Fruit fly (Drosophila melanogaster) ovary, adult (tissue): ENCODE measurements around the gene PIG-Wb.

ENCODE experiments used
- CG17801 ChIP-seq: fragments of 200-800 bp; optimal IDR thresholded peaks from 2 replicates; lab custom pipeline; 2019; ENCODE audit warnings: missing biosample characterization, mild to moderate bottlenecking, missing genetic modification characterization, moderate library complexity; ENCODE audit not compliant: partially characterized antibody

PIG-Wb gene

DNA sequence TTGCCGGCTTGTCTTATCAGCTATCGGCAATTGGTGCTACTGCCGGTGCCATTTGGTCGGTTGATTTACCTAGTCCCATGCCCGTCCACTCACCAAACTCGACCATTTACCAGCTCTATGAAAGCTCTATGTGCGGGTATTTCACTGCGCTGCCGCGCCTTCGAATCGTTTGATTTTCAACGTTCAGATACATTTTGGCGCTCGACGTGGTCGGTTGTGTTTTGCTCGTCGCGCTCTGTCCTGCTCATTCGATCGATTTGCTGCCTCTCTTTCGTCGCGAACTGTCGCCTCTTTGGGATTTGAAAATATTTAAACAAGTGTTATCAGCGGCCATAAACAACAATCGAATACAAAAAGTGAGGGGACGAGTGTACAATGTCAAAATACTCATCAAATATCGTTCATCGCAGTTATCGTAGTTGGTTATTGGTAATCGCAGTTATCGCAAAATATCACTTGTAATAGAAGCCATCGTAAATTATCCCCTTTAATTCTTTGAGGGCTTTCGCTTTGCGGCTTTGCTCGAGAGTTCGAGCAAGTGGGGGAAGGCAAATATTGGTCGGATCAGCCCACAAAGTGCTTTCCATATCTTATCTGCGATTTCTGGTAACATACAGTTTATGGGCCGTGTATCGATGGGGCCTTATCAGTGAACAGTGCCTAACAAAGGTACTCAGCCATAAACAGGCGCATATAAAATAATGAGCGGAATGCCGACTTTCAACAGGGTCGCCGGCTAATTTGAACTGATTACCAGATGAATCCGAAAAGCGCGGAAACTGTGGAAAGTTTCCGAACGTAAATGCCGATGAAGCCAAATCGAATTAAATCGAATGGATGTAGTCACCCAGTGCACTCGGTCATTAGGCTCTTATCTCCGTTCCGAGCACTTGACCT is 4.0 kb upstream of the PIG-Wb start:
- no peak for TF ChIP-seq CG17801

dm6 chr3L:1741107-1741506 is 3.2 kb upstream of the PIG-Wb start:
- TF ChIP-seq CG17801 = no peak

dm6 chr3L:1740129-1740975 is 2.4 kb upstream of the PIG-Wb start:
- TF ChIP-seq CG17801 = no peak

DNA sequence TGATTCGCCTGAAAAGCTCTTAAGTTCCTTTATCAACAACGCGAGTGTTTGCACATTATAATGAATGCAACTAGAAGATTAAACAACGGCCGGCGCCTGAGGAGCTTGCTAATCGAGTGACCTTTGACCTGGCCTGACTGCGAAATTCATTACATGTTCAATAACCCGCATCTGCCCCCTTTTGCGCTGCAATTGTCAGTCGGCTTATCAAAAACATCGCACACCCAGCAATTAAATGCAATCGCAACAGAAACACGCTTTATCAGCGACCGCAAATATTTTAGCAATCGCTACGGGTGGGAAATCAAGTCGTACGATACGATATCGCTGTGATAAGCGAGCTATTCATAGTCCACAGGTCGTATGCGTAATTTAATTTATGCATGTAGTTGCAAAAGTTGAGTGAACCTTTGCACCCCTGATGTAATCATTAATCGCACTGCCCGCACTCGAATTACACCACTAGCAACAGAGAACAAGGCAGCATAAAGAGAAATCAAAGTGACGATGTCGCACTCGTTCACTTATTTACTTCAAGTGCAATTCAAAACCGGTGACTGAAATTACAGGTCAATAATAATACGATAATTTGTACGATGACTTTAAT is 1.7 kb upstream of the PIG-Wb start:
- TF ChIP-seq CG17801 = peak; percentile 3

- TF ChIP-seq CG17801 = no peak
These were observed 746 bp upstream of the PIG-Wb start, which contains the start of gene Gk2 for dm6 chr3L:1738375-1739328. Gene Gk2, plus strand, starts transcription at chr3L:1738407.

- no peak for TF ChIP-seq CG17801
These were observed 2.3 kb downstream of the PIG-Wb start, which contains the start of gene Oseg4 for dm6 chr3L:1735603-1736002. Gene Oseg4, minus strand, starts transcription at chr3L:1735767.

DNA sequence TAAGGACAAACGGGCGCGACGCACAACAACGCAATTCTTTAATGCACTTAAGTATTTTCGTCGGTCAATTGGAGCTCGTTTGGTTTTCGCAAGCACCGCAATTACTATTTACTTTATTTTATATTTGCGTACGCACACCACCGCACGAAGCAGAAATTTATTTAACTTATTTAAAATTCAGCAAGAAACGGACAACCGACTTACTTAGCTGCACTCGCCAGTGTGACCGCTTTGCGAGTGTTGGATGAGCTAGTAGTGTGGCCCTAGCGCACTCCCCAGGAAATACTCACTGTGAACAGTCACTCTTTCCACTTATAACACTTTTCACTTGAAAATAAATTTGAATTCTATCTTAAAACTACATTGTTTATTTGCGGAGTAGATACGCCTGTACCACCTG is 7.0 kb downstream of the PIG-Wb start, which contains the start of gene drpr:
Gene drpr (minus strand): TSS at position 235 of the 400 bp plus-strand sequence.
- TF ChIP-seq CG17801 = peak; percentile 45

DNA sequence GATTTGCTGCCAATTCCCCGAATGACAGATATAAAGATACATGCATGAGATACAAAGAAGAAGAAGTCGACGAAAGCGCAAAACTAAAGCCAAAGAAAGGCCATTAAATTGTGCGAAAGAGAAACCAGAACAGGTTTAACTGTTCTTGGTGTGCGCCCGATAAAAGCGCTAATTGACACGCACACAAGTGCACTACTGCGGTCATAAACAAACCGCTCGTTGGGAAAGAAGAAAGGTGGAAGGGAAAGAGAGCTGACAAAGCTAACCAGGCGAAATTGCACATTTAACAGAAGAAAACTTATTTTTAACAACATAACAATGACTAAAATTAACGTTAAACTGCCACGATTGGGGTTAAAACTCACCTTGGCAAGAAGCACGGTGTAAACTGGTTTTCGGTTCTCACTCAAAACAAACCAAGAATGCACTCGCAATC is 7.7 kb downstream of the PIG-Wb start:
- no peak for TF ChIP-seq CG17801

- TF ChIP-seq CG17801 = no peak
These were observed 8.3 kb downstream of the PIG-Wb start for dm6 chr3L:1729380-1730159.

- no peak for TF ChIP-seq CG17801
These were observed 10.5 kb downstream of the PIG-Wb start for dm6 chr3L:1727431-1727830.

dm6 chr3L:1726747-1727146 is 11.2 kb downstream of the PIG-Wb start:
- no peak for TF ChIP-seq CG17801

- TF ChIP-seq CG17801 = no peak
These were observed 13.8 kb downstream of the PIG-Wb start, which contains the start of gene CG12035 for dm6 chr3L:1724090-1724489. Gene CG12035, plus strand, starts transcription at chr3L:1724390.

DNA sequence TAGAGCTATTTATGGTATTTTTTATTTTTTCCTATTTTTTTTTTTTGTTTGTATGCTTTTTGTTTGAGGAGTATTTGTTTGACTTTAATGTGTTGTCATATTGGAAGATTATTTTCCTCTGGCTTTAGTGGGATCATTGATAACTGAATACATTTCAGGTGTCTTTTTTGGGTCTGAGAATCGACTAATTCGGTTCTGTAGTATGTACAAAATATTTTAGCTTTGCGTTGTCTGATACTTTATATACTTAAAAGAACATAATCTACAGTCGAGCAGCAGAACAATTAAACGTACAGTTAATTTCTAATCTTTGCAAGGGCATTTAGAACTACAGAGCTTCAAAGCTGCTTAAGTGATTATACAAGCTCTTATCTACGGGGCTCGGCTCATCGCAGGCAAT is 14.9 kb downstream of the PIG-Wb start, which contains the start of gene CG18171:
Gene CG18171 (minus strand): TSS at position 101 of the 400 bp plus-strand sequence.
- TF ChIP-seq CG17801 = no peak

dm6 chr3L:1711218-1711617 is 26.7 kb downstream of the PIG-Wb start:
- TF ChIP-seq CG17801 = no peak

DNA sequence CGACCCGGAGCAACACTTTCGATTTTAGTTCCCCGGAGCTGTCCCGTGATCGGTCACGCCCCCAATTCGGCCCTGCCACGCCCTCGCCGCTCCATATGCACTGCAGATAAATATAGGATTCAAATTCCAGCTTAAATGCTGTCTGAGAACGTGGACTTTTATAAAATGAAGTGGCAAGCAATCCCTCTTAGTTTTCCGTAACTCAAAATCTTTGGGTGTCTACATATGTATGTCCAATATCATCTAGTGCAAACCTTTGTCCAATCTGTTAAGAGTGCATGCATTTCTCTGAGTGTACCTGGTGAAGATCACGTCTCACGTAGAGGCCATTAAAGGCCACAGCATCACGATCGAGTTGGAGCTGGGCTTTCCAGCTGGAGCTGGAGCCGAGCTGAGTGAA is 27.3 kb downstream of the PIG-Wb start:
- TF ChIP-seq CG17801 = no peak
